Worm (Caenorhabditis elegans) whole organism, L2 larva: Measurements from ENCODE around the gene C34C12.9.

ENCODE experiments used
- egl-27 ChIP-seq: sonication (generic microtip); optimal IDR thresholded peaks from 3 replicates; lab custom pipeline; 2017; ENCODE audit warnings: missing biosample characterization, missing genetic modification reagents, missing genetic modification characterization
- elt-1 ChIP-seq: fragments of 150-350 bp; optimal IDR thresholded peaks from 2 replicates; lab custom pipeline; 2014; ENCODE audit warnings: missing biosample characterization, missing genetic modification characterization
- nhr-237 ChIP-seq: fragments of 150-350 bp; optimal IDR thresholded peaks from 2 replicates; lab custom pipeline; 2014; ENCODE audit warnings: missing biosample characterization, missing genetic modification characterization
- skn-1 ChIP-seq: sonication (generic microtip); optimal IDR thresholded peaks from 2 replicates; lab custom pipeline; 2017; ENCODE audit warnings: missing biosample characterization, missing genetic modification characterization
- snpc-4 ChIP-seq: fragments of 150-350 bp; optimal IDR thresholded peaks from 2 replicates; lab custom pipeline; 2014; ENCODE audit warnings: missing biosample characterization, missing genetic modification characterization
- ztf-1 ChIP-seq: fragments of 200-800 bp; sonication (Bioruptor generic); conservative IDR thresholded peaks from 2 replicates; pipeline ENCODE4 v1.3.6; 2022; ENCODE audit warnings: missing genetic modification characterization, missing compliant biosample characterization

ce11 chrIII:3475014-3475413 lies 298 bp downstream of the C34C12.9 start:
- TF ChIP-seq skn-1 (tag; lab: Kevin White, UChicago) (no peak), elt-1 (tag; lab: Kevin White, UChicago) (no peak), nhr-237 (no peak), egl-27 (no peak), ztf-1 (GFP tag; lab: Robert Waterston, UW) (no peak), snpc-4 (tag; lab: Kevin White, UChicago) (no peak)
